Fruit fly (Drosophila melanogaster): ENCODE results near the gene CG4318.

CG4318 gene

DNA sequence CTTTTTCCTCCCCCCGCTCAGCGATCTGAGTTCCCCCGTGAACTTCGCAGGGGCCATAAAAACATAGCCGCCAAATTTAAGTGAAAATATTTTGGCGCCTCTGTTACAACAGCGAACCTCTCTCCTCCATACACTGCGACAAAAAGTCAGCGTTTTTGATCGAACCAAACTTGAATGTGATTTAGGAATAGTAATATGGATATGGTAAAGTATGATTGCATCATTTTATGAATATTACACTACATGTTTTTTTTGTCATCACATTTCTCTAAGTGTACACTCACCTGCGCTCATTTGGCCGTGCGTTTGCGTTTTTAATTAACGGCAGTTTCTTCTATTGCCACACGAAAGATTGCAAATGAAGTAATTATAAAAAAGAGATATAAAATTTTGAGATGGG lies 19.0 kb downstream of the CG4318 start (continued):
- no peak for TF ChIP-seq Neu2 (GFP tag; optimal IDR thresholded peaks at IDR 0.05; ENCODE audit: borderline replicate concordance)
- peak; percentile 37 for TF ChIP-seq Meics (GFP tag; optimal IDR thresholded peaks at IDR 0.05)
- TF ChIP-seq zfh1 (GFP tag; IDR thresholded peaks at IDR 0.05) = peak; percentile 72
- TF ChIP-seq emc (GFP tag; optimal IDR thresholded peaks at IDR 0.05) = no peak
- no peak for TF ChIP-seq Bteb2 (GFP tag; optimal IDR thresholded peaks at IDR 0.05)
- TF ChIP-seq gsb (GFP tag; IDR thresholded peaks at IDR 0.05) = no peak
- no peak for TF ChIP-seq HLH4C (GFP tag; IDR thresholded peaks at IDR 0.05; ENCODE audit: partially characterized antibody)
- peak; percentile 27 for TF ChIP-seq Fer1 (GFP tag; optimal IDR thresholded peaks at IDR 0.05)
- peak; percentile 54 for TF ChIP-seq ems (GFP tag; optimal IDR thresholded peaks at IDR 0.05)
- no peak for TF ChIP-seq CG9609 (GFP tag; optimal IDR thresholded peaks at IDR 0.05)
- TF ChIP-seq bigmax (GFP tag; optimal IDR thresholded peaks at IDR 0.05) = no peak
- TF ChIP-seq lmd (GFP tag; IDR thresholded peaks at IDR 0.05) = peak; percentile 53
- no peak for TF ChIP-seq bbx (GFP tag; IDR thresholded peaks at IDR 0.05; ENCODE audit: partially characterized antibody)
- TF ChIP-seq CG4328 (GFP tag; optimal IDR thresholded peaks at IDR 0.05) = no peak
- peak; percentile 88 for TF ChIP-seq ci (GFP tag; IDR thresholded peaks at IDR 0.05)
- peak; percentile 50 for TF ChIP-seq CG8924 (tag; optimal IDR thresholded peaks at IDR 0.05)
- peak; percentile 39; the same call in 1 of the 2 replicates for TF ChIP-seq CG5953 (GFP tag; IDR thresholded peaks at IDR 0.05)
- no peak for TF ChIP-seq cas (GFP tag; IDR thresholded peaks at IDR 0.05)
- TF ChIP-seq gro (GFP tag; optimal IDR thresholded peaks at IDR 0.05) = no peak
- peak; percentile 9 for TF ChIP-seq Nf-YB (GFP tag; optimal IDR thresholded peaks at IDR 0.05)
- peak; percentile 24 for TF ChIP-seq CG2120 (GFP tag; optimal IDR thresholded peaks at IDR 0.05)
- TF ChIP-seq repo (GFP tag; optimal IDR thresholded peaks at IDR 0.05) = no peak
- TF ChIP-seq Dll (GFP tag; IDR thresholded peaks at IDR 0.05; ENCODE audit: partially characterized antibody) = no peak
- TF ChIP-seq schlank (tag; optimal IDR thresholded peaks at IDR 0.05) = no peak
- TF ChIP-seq Six4 (GFP tag; optimal IDR thresholded peaks at IDR 0.05) = peak; percentile 26
- TF ChIP-seq CG10209 (GFP tag; optimal IDR thresholded peaks at IDR 0.05) = peak; percentile 48
- no peak for TF ChIP-seq aop (GFP tag; IDR thresholded peaks at IDR 0.05)
- no peak for TF ChIP-seq CG14860 (GFP tag; IDR thresholded peaks at IDR 0.05; ENCODE audit: partially characterized antibody)
- peak; percentile 74 for TF ChIP-seq CG1603 (tag; optimal IDR thresholded peaks at IDR 0.05)
- TF ChIP-seq ssp (GFP tag; IDR thresholded peaks at IDR 0.05) = peak; percentile 33; the same call in 1 of the 2 replicates
- TF ChIP-seq wdn (GFP tag; IDR thresholded peaks at IDR 0.05) = 0 out of 2 replicates have a peak, but pooled peaks have one; percentile 8
- no peak for TF ChIP-seq CG8478 (optimal IDR thresholded peaks at IDR 0.05)
- TF ChIP-seq tll (GFP tag; optimal IDR thresholded peaks at IDR 0.05) = no peak
- TF ChIP-seq CG14014 (GFP tag; IDR thresholded peaks at IDR 0.05) = peak; percentile 25; the same call in 1 of the 2 replicates
- peak; percentile 46 for TF ChIP-seq kah (GFP tag; optimal IDR thresholded peaks at IDR 0.05)
- TF ChIP-seq Dip3 (GFP tag; optimal IDR thresholded peaks at IDR 0.05) = peak; percentile 42
- no peak for TF ChIP-seq YL-1 (GFP tag; optimal IDR thresholded peaks at IDR 0.05)
- peak; percentile 57 for TF ChIP-seq Blimp-1 (GFP tag; optimal IDR thresholded peaks at IDR 0.05)
- no peak for TF ChIP-seq Mad (GFP tag; optimal IDR thresholded peaks at IDR 0.05)
- TF ChIP-seq pzg (GFP tag; optimal IDR thresholded peaks at IDR 0.05) = no peak
- peak; percentile 54; the same call in 1 of the 2 replicates for TF ChIP-seq CG43689 (GFP tag; IDR thresholded peaks at IDR 0.05)
- peak; percentile 76 for TF ChIP-seq gem (tag; optimal IDR thresholded peaks at IDR 0.05)
- peak; percentile 63 for TF ChIP-seq CG4424 (GFP tag; optimal IDR thresholded peaks at IDR 0.05)
- TF ChIP-seq abd-A (tag; optimal IDR thresholded peaks at IDR 0.05) = no peak
- no peak for TF ChIP-seq Sin3A (optimal IDR thresholded peaks at IDR 0.05)
- peak; percentile 31 for TF ChIP-seq CG4854 (GFP tag; optimal IDR thresholded peaks at IDR 0.05)
- no peak for TF ChIP-seq CG8765 (GFP tag; IDR thresholded peaks at IDR 0.05)
- peak; percentile 19 for TF ChIP-seq kay (GFP tag; optimal IDR thresholded peaks at IDR 0.05)
- peak; percentile 77 for TF ChIP-seq Asciz (GFP tag; optimal IDR thresholded peaks at IDR 0.05)
- peak; percentile 71 for TF ChIP-seq phol (tag; optimal IDR thresholded peaks at IDR 0.05)
- TF ChIP-seq Hmx (GFP tag; optimal IDR thresholded peaks at IDR 0.05) = no peak
- no peak for TF ChIP-seq CG9876 (GFP tag; optimal IDR thresholded peaks at IDR 0.05)
